Worm (Caenorhabditis elegans) whole organism, L3 larva: ENCODE measurements around the gene pccb-1.

Experiments used
- R02D3.7 ChIP-seq: fragments of 150-350 bp; optimal IDR thresholded peaks from 2 replicates; lab custom pipeline; 2014; ENCODE audit warnings: missing biosample characterization, missing genetic modification characterization
- ZK546.5 ChIP-seq: sonication (generic microtip); optimal IDR thresholded peaks from 2 replicates; lab custom pipeline; 2017; ENCODE audit warnings: missing biosample characterization, missing genetic modification characterization
- aly-2 ChIP-seq: fragments of 150-350 bp; optimal IDR thresholded peaks from 2 replicates; lab custom pipeline; 2014; ENCODE audit warnings: missing biosample characterization, missing genetic modification characterization
- ama-1 ChIP-seq: fragments of 150-350 bp; optimal IDR thresholded peaks from 2 replicates; lab custom pipeline; 2018
- ceh-28 ChIP-seq: fragments of 150-350 bp; optimal IDR thresholded peaks from 2 replicates; lab custom pipeline; 2014; ENCODE audit warnings: missing biosample characterization, missing genetic modification reagents, missing genetic modification characterization
- ceh-82 ChIP-seq: fragments of 150-350 bp; optimal IDR thresholded peaks from 2 replicates; lab custom pipeline; 2014; ENCODE audit warnings: missing biosample characterization, missing genetic modification characterization
- daf-12 ChIP-seq: fragments of 150-350 bp; optimal IDR thresholded peaks from 2 replicates; lab custom pipeline; 2014; ENCODE audit warnings: missing biosample characterization, missing genetic modification reagents, missing genetic modification characterization
- egl-27 ChIP-seq: sonication (generic microtip); optimal IDR thresholded peaks from 4 replicates; lab custom pipeline; 2017; ENCODE audit warnings: missing biosample characterization, missing genetic modification reagents, missing genetic modification characterization
- egl-5 ChIP-seq: fragments of 150-350 bp; optimal IDR thresholded peaks from 2 replicates; lab custom pipeline; 2017; ENCODE audit warnings: missing biosample characterization, missing genetic modification reagents, missing genetic modification characterization, inconsistent platforms
- elt-2 ChIP-seq: sonication (generic microtip); optimal IDR thresholded peaks from 2 replicates; lab custom pipeline; 2016; ENCODE audit warnings: missing genetic modification reagents, mild to moderate bottlenecking, missing genetic modification characterization, missing compliant biosample characterization
- elt-3 ChIP-seq, 3 experiments: fragments of 150-350 bp in 1 of 3; sonication (generic microtip) in 2 of 3; optimal IDR thresholded peaks; 2 replicates in 2 of 3; 4 replicates in 1 of 3; lab custom pipeline; 2014 to 2017; ENCODE audit warnings: missing biosample characterization in 3 of 3, missing genetic modification characterization in 3 of 3
- eor-1 ChIP-seq, 2 experiments: fragments of 150-350 bp; optimal IDR thresholded peaks; 2 replicates each; lab custom pipeline; 2014 to 2018; ENCODE audit warnings: missing biosample characterization in 2 of 2, missing genetic modification characterization in 2 of 2
- fkh-10 ChIP-seq: sonication (generic microtip); optimal IDR thresholded peaks from 2 replicates; lab custom pipeline; 2017; ENCODE audit warnings: missing biosample characterization, missing genetic modification reagents, missing genetic modification characterization
- fkh-2 ChIP-seq: fragments of 150-350 bp; optimal IDR thresholded peaks from 2 replicates; lab custom pipeline; 2014; ENCODE audit warnings: missing biosample characterization, missing genetic modification reagents, missing genetic modification characterization
- hmg-11 ChIP-seq: sonication (generic microtip); optimal IDR thresholded peaks from 2 replicates; lab custom pipeline; 2016; ENCODE audit warnings: missing genetic modification characterization, missing compliant biosample characterization
- lin-15B ChIP-seq: fragments of 150-350 bp; optimal IDR thresholded peaks from 2 replicates; lab custom pipeline; 2014; ENCODE audit warnings: missing biosample characterization, missing genetic modification characterization
- lin-39 ChIP-seq: fragments of 150-350 bp; optimal IDR thresholded peaks from 2 replicates; lab custom pipeline; 2018; ENCODE audit warnings: missing biosample characterization, missing genetic modification reagents, missing genetic modification characterization
- mdl-1 ChIP-seq: fragments of 150-350 bp; optimal IDR thresholded peaks from 2 replicates; lab custom pipeline; 2014; ENCODE audit warnings: missing biosample characterization, missing genetic modification characterization
- nfya-1 ChIP-seq: sonication (generic microtip); optimal IDR thresholded peaks from 2 replicates; lab custom pipeline; 2017; ENCODE audit warnings: missing genetic modification characterization, mild to moderate bottlenecking, missing compliant biosample characterization, antibody characterized with exemption, moderate library complexity; ENCODE audit not compliant: insufficient read depth
- nhr-23 ChIP-seq: fragments of 150-350 bp; optimal IDR thresholded peaks from 2 replicates; lab custom pipeline; 2014; ENCODE audit warnings: missing biosample characterization, missing genetic modification reagents, missing genetic modification characterization
- nhr-237 ChIP-seq: fragments of 150-350 bp; optimal IDR thresholded peaks from 2 replicates; lab custom pipeline; 2014; ENCODE audit warnings: missing biosample characterization, missing genetic modification characterization
- nhr-25 ChIP-seq: sonication (generic microtip); optimal IDR thresholded peaks from 2 replicates; lab custom pipeline; 2017; ENCODE audit warnings: missing biosample characterization, missing genetic modification characterization
- nhr-43 ChIP-seq: sonication (generic microtip); optimal IDR thresholded peaks from 2 replicates; lab custom pipeline; 2016; ENCODE audit warnings: mild to moderate bottlenecking, missing genetic modification characterization, missing compliant biosample characterization; ENCODE audit not compliant: poor library complexity, severe bottlenecking
- nhr-67 ChIP-seq: fragments of 150-350 bp; optimal IDR thresholded peaks from 2 replicates; lab custom pipeline; 2014; ENCODE audit warnings: missing biosample characterization, missing genetic modification characterization
- nhr-76 ChIP-seq: fragments of 150-350 bp; sonication (generic microtip); optimal IDR thresholded peaks from 5 replicates; lab custom pipeline; 2014; ENCODE audit warnings: missing biosample characterization, missing genetic modification characterization
- pha-4 ChIP-seq: fragments of 150-350 bp; optimal IDR thresholded peaks from 2 replicates; lab custom pipeline; 2014; ENCODE audit warnings: missing biosample characterization, missing genetic modification reagents, missing genetic modification characterization
- pqm-1 ChIP-seq: fragments of 150-350 bp; optimal IDR thresholded peaks from 2 replicates; lab custom pipeline; 2017; ENCODE audit warnings: missing biosample characterization, missing genetic modification characterization, inconsistent platforms
- snpc-4 ChIP-seq: fragments of 150-350 bp; optimal IDR thresholded peaks from 2 replicates; lab custom pipeline; 2014; ENCODE audit warnings: missing biosample characterization, missing genetic modification characterization
- tbx-2 ChIP-seq: sonication (generic microtip); optimal IDR thresholded peaks from 2 replicates; lab custom pipeline; 2016; ENCODE audit warnings: mild to moderate bottlenecking, missing genetic modification characterization, missing compliant biosample characterization
- unc-39 ChIP-seq: sonication (generic microtip); optimal IDR thresholded peaks from 4 replicates; lab custom pipeline; 2017; ENCODE audit warnings: missing biosample characterization, missing genetic modification characterization
- unc-62 ChIP-seq: fragments of 150-350 bp; sonication (generic microtip); optimal IDR thresholded peaks from 4 replicates; lab custom pipeline; 2014; ENCODE audit warnings: missing biosample characterization, missing genetic modification reagents, missing genetic modification characterization
- zag-1 ChIP-seq: fragments of 150-350 bp; optimal IDR thresholded peaks from 2 replicates; lab custom pipeline; 2014; ENCODE audit warnings: missing biosample characterization, missing genetic modification characterization
- ztf-11 ChIP-seq: fragments of 150-350 bp; optimal IDR thresholded peaks from 2 replicates; lab custom pipeline; 2014; ENCODE audit warnings: missing biosample characterization, missing genetic modification characterization
- ztf-4 ChIP-seq: fragments of 150-350 bp; optimal IDR thresholded peaks from 2 replicates; lab custom pipeline; 2014; ENCODE audit warnings: missing biosample characterization, missing genetic modification characterization

pccb-1 gene

DNA sequence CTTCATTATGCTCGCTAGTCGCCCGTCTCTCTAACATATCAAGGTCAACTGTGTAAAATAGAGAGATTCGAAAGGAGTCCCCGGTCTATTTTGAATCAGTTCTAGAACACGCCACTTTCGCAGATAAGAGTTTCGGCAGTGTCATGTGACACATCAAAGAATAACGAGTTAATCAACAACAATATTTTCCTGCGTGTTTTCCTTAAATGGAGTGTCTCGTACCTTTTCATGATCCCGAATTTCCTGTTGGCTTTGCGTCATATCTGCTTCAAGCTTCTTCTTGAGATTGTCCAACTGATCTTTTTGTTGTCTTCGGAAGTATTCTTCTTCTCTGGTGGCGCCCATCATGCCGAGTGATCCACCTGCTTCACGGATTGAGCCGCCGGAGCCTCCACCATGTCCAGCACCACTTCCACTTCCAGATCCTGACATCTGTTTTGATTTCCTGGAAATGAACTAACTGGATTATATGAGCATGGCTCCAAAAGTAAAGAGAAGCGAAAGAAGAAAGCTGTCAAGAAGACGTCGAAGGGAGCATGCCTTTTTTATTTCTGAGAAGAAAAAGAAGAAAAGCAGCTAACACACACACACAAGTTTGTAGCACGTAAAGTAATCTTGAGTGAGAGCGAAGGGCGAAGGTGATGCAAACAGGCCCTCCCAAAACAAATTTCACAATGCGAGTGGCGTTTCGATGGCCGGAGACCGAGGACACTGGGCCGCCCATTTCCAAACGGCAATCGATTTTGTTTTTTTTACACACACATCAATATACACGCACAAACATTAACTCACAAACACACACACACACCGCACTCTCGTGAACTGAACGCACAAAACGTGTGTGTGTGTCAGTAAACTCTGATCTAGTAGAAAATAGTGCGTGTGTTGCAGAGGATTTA lies 26.0 kb downstream of the pccb-1 start (continued):
- TF ChIP-seq unc-39 (tag; lab: Kevin White, UChicago), result no peak
- TF ChIP-seq lin-15B (tag; lab: Kevin White, UChicago), result no peak
- peak; percentile 91 for TF ChIP-seq pha-4 (tag; lab: Kevin White, UChicago)
- no peak for TF ChIP-seq egl-5
- peak; percentile 91 for TF ChIP-seq ama-1 (lab: Kevin White, UChicago)
- peak; percentile 56 for TF ChIP-seq unc-62
- TF ChIP-seq nhr-25, result peak; percentile 62
- peak; percentile 63 for TF ChIP-seq elt-2 (tag; lab: Kevin White, UChicago)
- TF ChIP-seq fkh-10, result no peak

DNA sequence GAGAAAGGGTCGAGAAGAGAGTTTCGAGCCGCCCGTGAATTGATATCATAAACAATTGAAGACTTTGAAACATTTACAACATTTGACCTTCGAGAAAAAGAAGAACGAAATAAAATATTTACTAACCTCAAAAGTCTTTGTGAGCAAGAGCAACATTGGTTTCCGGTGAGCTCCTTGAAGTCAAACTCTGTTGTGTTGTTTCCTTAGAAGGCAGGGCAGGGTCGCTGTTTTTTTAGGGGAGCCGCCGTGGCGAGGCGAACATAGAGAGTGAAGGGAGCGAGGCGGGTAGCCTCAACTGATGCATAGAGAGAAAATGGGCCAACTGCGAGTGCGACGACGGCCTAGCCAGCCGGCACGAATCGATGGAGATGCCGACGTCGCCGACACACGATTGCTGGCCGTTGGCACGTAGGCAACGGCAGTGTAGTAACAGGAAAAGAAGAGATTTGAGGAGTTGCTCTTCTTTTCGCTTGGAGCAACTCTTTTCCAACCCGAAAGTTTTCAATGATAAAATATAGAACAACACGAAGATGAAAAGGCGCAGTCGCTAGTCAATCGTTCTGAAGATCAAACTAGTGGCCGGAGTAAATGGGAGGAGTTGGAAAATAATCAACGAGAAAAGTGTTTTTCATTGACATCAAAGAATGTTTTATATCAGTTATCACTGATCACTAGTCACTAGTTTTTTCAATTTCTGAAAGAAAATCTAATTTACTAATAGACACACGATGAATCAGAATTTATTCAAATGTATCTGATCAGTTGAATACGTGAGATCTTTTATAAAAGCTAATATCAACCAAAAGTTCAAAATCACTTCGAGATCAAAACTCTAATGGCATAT lies 26.9 kb downstream of the pccb-1 start, which contains the start of gene mai-1:
Gene mai-1 (minus strand): TSS at position 557 of the 844 bp plus-strand sequence.
- TF ChIP-seq tbx-2 (tag; lab: Kevin White, UChicago), result peak; percentile 31
- peak; percentile 87 for TF ChIP-seq lin-39 (tag; lab: Kevin White, UChicago)
- peak; percentile 43 for TF ChIP-seq zag-1 (tag; lab: Kevin White, UChicago)
- TF ChIP-seq elt-3 (tag; optimal IDR thresholded peaks at IDR 0.05; lab: Kevin White, UChicago), result peak in 1 of 3 experiments; percentile 22
- TF ChIP-seq elt-2 (tag; lab: Kevin White, UChicago), result peak; percentile 25
- peak; percentile 94 for TF ChIP-seq ama-1 (lab: Kevin White, UChicago)
- TF ChIP-seq fkh-10, result peak; percentile 52
- TF ChIP-seq ZK546.5 (tag; lab: Kevin White, UChicago), result no peak
- peak; percentile 71 for TF ChIP-seq nfya-1
- TF ChIP-seq nhr-43, result no peak
- TF ChIP-seq hmg-11, result peak; percentile 68
- peak; percentile 90 for TF ChIP-seq egl-5
- no peak for TF ChIP-seq mdl-1 (tag; lab: Kevin White, UChicago)

DNA sequence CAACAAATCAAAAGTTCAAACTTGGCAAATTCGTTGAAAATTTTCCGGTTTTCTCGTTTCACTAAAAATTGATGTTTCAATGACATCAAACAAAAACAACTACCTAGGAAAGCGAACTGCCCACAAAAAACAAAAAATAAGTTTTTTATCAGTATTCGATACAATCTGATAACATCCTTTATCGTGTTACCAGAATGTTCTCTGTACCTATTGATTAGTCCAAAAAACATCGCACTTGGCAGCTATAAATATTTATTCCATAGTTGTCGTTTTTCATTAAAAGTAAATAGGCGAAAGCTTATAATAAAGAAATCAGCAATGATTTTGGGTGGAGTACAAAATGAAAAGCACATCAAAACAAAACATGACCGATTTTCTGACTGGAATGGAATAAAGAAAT lies 27.9 kb downstream of the pccb-1 start:
- TF ChIP-seq nhr-43 (peak; percentile 23), ceh-28 (tag; lab: Kevin White, UChicago) (peak; percentile 65), lin-15B (tag; lab: Kevin White, UChicago) (no peak), pqm-1 (peak; percentile 79), tbx-2 (tag; lab: Kevin White, UChicago) (peak; percentile 12), R02D3.7 (tag; lab: Kevin White, UChicago) (no peak), aly-2 (no peak), egl-27 (tag; lab: Kevin White, UChicago) (no peak), pha-4 (tag; lab: Kevin White, UChicago) (peak; percentile 37), ceh-82 (tag; lab: Kevin White, UChicago) (no peak), elt-2 (tag; lab: Kevin White, UChicago) (peak; percentile 90), daf-12 (no peak), ztf-4 (no peak)

DNA sequence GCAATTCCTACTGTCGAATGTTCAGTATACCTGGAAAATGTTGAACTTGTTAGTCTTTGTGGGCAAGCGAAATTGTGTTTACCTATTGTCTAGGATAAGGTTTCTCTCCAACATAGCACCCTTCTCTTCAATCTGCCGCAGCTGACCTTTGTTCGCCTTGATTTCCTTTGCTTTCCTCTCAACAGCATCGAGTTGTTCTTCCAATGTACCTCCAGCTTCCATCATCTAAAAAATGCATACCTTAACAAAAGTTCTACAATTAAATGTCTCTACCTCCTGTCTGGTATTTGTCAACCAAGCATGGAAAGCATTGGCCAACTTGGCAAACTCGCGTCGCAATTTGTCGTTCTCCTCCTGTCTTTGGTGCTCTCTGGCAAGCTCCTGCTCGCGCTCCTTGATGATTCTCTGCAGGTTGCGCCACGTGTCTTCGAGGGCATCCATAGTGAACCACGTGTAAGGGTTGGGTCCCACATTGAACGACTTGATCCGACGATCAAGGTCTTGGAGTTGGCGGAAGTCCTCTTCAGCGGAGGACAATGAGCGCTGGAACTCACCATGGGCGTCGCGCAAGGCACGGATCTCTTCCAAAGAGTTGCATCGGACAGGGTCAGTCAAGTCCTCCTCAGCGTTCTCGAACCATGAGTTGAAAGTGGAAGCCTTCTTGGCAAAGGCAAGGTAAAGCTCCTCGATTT lies 29.4 kb downstream of the pccb-1 start:
- TF ChIP-seq nhr-67, result no peak
- no peak for TF ChIP-seq nfya-1
- TF ChIP-seq elt-3 (tag; optimal IDR thresholded peaks at IDR 0.05; lab: Kevin White, UChicago), result no peak
- TF ChIP-seq nhr-237 (tag; lab: Kevin White, UChicago), result no peak
- no peak for TF ChIP-seq R02D3.7 (tag; lab: Kevin White, UChicago)
- no peak for TF ChIP-seq ztf-11
- TF ChIP-seq nhr-23 (tag; lab: Kevin White, UChicago), result no peak
- no peak for TF ChIP-seq nhr-25
- TF ChIP-seq snpc-4, result no peak
- TF ChIP-seq egl-5, result no peak
- no peak for TF ChIP-seq eor-1 (tag; optimal IDR thresholded peaks at IDR 0.05; lab: Kevin White, UChicago)
- TF ChIP-seq nhr-76 (tag; lab: Kevin White, UChicago), result no peak
- TF ChIP-seq elt-2 (tag; lab: Kevin White, UChicago), result no peak
- no peak for TF ChIP-seq tbx-2 (tag; lab: Kevin White, UChicago)
- TF ChIP-seq fkh-2 (tag; lab: Kevin White, UChicago), result no peak
